Worm (Caenorhabditis elegans): ENCODE measurements around the gene F09E5.7.

F09E5.7 gene

ce11 chrII:5379614-5380077 lies 27.7 kb downstream of the F09E5.7 start, which contains the start of gene pkc-3:
Gene pkc-3, plus strand, starts transcription at chrII:5380027.
- TF ChIP-seq ama-1 (optimal IDR thresholded peaks at IDR 0.05) (peak; percentile 43), ztf-16 (tag; optimal IDR thresholded peaks at IDR 0.05) (no peak), ceh-2 (tag; optimal IDR thresholded peaks at IDR 0.05) (peak; percentile 9), ceh-34 (tag; optimal IDR thresholded peaks at IDR 0.05) (no peak), odd-2 (tag; optimal IDR thresholded peaks at IDR 0.05) (no peak), mec-3 (tag; optimal IDR thresholded peaks at IDR 0.05; ENCODE audit: borderline replicate concordance) (no peak), fkh-6 (tag; optimal IDR thresholded peaks at IDR 0.05) (no peak), dve-1 (tag; optimal IDR thresholded peaks at IDR 0.05) (peak; percentile 4), ceh-30 (tag; optimal IDR thresholded peaks at IDR 0.05) (no peak), pax-1 (tag; optimal IDR thresholded peaks at IDR 0.05) (peak; percentile 26), rnt-1 (tag; optimal IDR thresholded peaks at IDR 0.05) (no peak), nfya-1 (tag; optimal IDR thresholded peaks at IDR 0.05) (peak; percentile 34), Y22D7AL.16 (tag; optimal IDR thresholded peaks at IDR 0.05) (no peak), ceh-22 (tag; optimal IDR thresholded peaks at IDR 0.05) (no peak), pha-2 (tag; optimal IDR thresholded peaks at IDR 0.05) (no peak), syd-9 (tag; optimal IDR thresholded peaks at IDR 0.05) (no peak), tbx-7 (tag; optimal IDR thresholded peaks at IDR 0.05) (no peak), ahr-1 (tag; optimal IDR thresholded peaks at IDR 0.05) (no peak), tbx-2 (tag; optimal IDR thresholded peaks at IDR 0.05) (peak; percentile 14), hlh-30 (tag; optimal IDR thresholded peaks at IDR 0.05; ENCODE audit: insufficient read depth) (peak; percentile 2), elt-2 (tag; optimal IDR thresholded peaks at IDR 0.05) (peak; percentile 74), unc-42 (tag; optimal IDR thresholded peaks at IDR 0.05) (no peak), sox-2 (GFP tag; IDR thresholded peaks at IDR 0.05) (no peak), ceh-14 (tag; optimal IDR thresholded peaks at IDR 0.05) (no peak), T23F11.4 (GFP tag; optimal IDR thresholded peaks at IDR 0.05) (peak; percentile 26), zip-5 (tag; optimal IDR thresholded peaks at IDR 0.05) (no peak), dmd-4 (tag; optimal IDR thresholded peaks at IDR 0.05; ENCODE audit: borderline replicate concordance) (no peak)

- TF ChIP-seq ttx-3 (tag; optimal IDR thresholded peaks at IDR 0.05) (no peak), unc-86 (tag; optimal IDR thresholded peaks at IDR 0.05) (no peak), elt-4 (tag; optimal IDR thresholded peaks at IDR 0.05) (no peak), ama-1 (optimal IDR thresholded peaks at IDR 0.05) (no peak), C08G9.2 (tag; optimal IDR thresholded peaks at IDR 0.05) (no peak), fkh-10 (GFP tag; optimal IDR thresholded peaks at IDR 0.05) (no peak), F13H6.1 (tag; optimal IDR thresholded peaks at IDR 0.05) (no peak), ceh-24 (tag; optimal IDR thresholded peaks at IDR 0.05) (no peak), che-1 (tag; optimal IDR thresholded peaks at IDR 0.05) (no peak), zip-5 (tag; optimal IDR thresholded peaks at IDR 0.05) (no peak), syd-9 (tag; optimal IDR thresholded peaks at IDR 0.05) (no peak), hlh-30 (tag; optimal IDR thresholded peaks at IDR 0.05; ENCODE audit: insufficient read depth) (no peak)
These were observed 32.4 kb downstream of the F09E5.7 start for ce11 chrII:5384282-5384681.

- TF ChIP-seq syd-9 (tag; optimal IDR thresholded peaks at IDR 0.05) (no peak), nfya-1 (tag; optimal IDR thresholded peaks at IDR 0.05) (no peak), ceh-24 (tag; optimal IDR thresholded peaks at IDR 0.05) (no peak), ceh-31 (tag; optimal IDR thresholded peaks at IDR 0.05) (no peak), hlh-15 (tag; optimal IDR thresholded peaks at IDR 0.05) (no peak), fkh-10 (GFP tag; optimal IDR thresholded peaks at IDR 0.05) (no peak), lin-11 (tag; optimal IDR thresholded peaks at IDR 0.05) (no peak), madf-2 (tag; optimal IDR thresholded peaks at IDR 0.05) (no peak), unc-55 (GFP tag; optimal IDR thresholded peaks at IDR 0.05) (no peak), hlh-13 (GFP tag; optimal IDR thresholded peaks at IDR 0.05) (no peak), C08G9.2 (tag; optimal IDR thresholded peaks at IDR 0.05) (no peak), ceh-18 (tag; optimal IDR thresholded peaks at IDR 0.05) (no peak), eyg-1 (tag; optimal IDR thresholded peaks at IDR 0.05) (no peak), pag-3 (tag; optimal IDR thresholded peaks at IDR 0.05; ENCODE audit: borderline replicate concordance) (no peak), gmeb-2 (tag; optimal IDR thresholded peaks at IDR 0.05) (no peak), ahr-1 (tag; optimal IDR thresholded peaks at IDR 0.05) (no peak), zip-5 (tag; optimal IDR thresholded peaks at IDR 0.05) (no peak), pha-2 (tag; optimal IDR thresholded peaks at IDR 0.05) (no peak), pha-4 (tag; optimal IDR thresholded peaks at IDR 0.05) (no peak), ceh-2 (tag; optimal IDR thresholded peaks at IDR 0.05) (no peak)
These were observed 35.3 kb downstream of the F09E5.7 start, which contains the start of gene ccpp-6 for ce11 chrII:5387217-5387616. Gene ccpp-6, minus strand, starts transcription at chrII:5387317.
